Worm (Caenorhabditis elegans) whole organism, L4 larva: ENCODE data around the gene acl-6.

Experiments
- F10B5.3 ChIP-seq: sonication (generic microtip); optimal IDR thresholded peaks from 2 replicates; lab custom pipeline; 2016; ENCODE audit warnings: mild to moderate bottlenecking, missing genetic modification characterization, missing compliant biosample characterization
- F26F4.8 ChIP-seq: fragments of 200-800 bp; sonication (Bioruptor generic); conservative IDR thresholded peaks from 2 replicates; pipeline ENCODE4 v1.3.6; 2022; ENCODE audit warnings: missing genetic modification characterization, missing compliant biosample characterization
- F44E2.7 ChIP-seq: fragments of 200-800 bp; sonication (Bioruptor generic); IDR thresholded peaks from 2 replicates; pipeline ENCODE4 v2.1.2; 2022; ENCODE audit warnings: missing genetic modification characterization, missing compliant biosample characterization
- Y48G9A.11 ChIP-seq: fragments of 200-800 bp; sonication (Bioruptor generic); IDR thresholded peaks from 2 replicates; pipeline ENCODE4 v1.3.6; 2022; ENCODE audit warnings: missing genetic modification reagents, missing genetic modification characterization, missing compliant biosample characterization
- Y5F2A.4 ChIP-seq: fragments of 200-800 bp; sonication (Bioruptor generic); optimal IDR thresholded peaks from 2 replicates; lab custom pipeline; 2018; ENCODE audit warnings: mild to moderate bottlenecking, missing genetic modification characterization, missing compliant biosample characterization
- aha-1 ChIP-seq: fragments of 150-350 bp; peaks from one replicate; lab custom pipeline; 2014; ENCODE audit warnings: missing biosample characterization, missing genetic modification characterization
- aly-2 ChIP-seq: sonication (generic microtip); optimal IDR thresholded peaks from 2 replicates; lab custom pipeline; 2018; ENCODE audit warnings: missing biosample characterization, missing genetic modification characterization
- arid-1 ChIP-seq: fragments of 200-800 bp; sonication (Bioruptor generic); conservative IDR thresholded peaks from 2 replicates; pipeline ENCODE4 v1.3.6; 2022; ENCODE audit warnings: missing genetic modification reagents, missing genetic modification characterization, missing compliant biosample characterization
- attf-4 ChIP-seq: sonication (generic microtip); optimal IDR thresholded peaks from 3 replicates; lab custom pipeline; 2017; ENCODE audit warnings: missing biosample characterization, missing genetic modification characterization
- ceh-62 ChIP-seq: sonication (generic microtip); optimal IDR thresholded peaks from 2 replicates; lab custom pipeline; 2017; ENCODE audit warnings: missing biosample characterization, missing genetic modification characterization
- daf-12 ChIP-seq: fragments of 150-350 bp; optimal IDR thresholded peaks from 2 replicates; lab custom pipeline; 2014; ENCODE audit warnings: missing biosample characterization, missing genetic modification reagents, missing genetic modification characterization
- daf-16 ChIP-seq, 3 experiments: sonication (generic microtip); optimal IDR thresholded peaks; 2 replicates each; lab custom pipeline; 2016 to 2017; ENCODE audit warnings: missing genetic modification characterization in 3 of 3, missing genetic modification reagents in 3 of 3, mild to moderate bottlenecking in 2 of 3, missing compliant biosample characterization in 2 of 3, missing biosample characterization in 1 of 3, moderate library complexity in 1 of 3
- dmd-9 ChIP-seq: fragments of 200-800 bp; sonication (Bioruptor generic); IDR thresholded peaks from 2 replicates; pipeline ENCODE4 v1.3.6; 2022; ENCODE audit warnings: missing genetic modification reagents, missing genetic modification characterization, missing compliant biosample characterization
- dpl-1 ChIP-seq: fragments of 150-350 bp; optimal IDR thresholded peaks from 2 replicates; lab custom pipeline; 2014; ENCODE audit warnings: missing biosample characterization, missing genetic modification reagents, missing genetic modification characterization
- egl-43 ChIP-seq: fragments of 200-800 bp; sonication (Bioruptor generic); IDR thresholded peaks from 2 replicates; pipeline ENCODE4 v1.3.6; 2022; ENCODE audit warnings: missing genetic modification reagents, missing genetic modification characterization, missing compliant biosample characterization
- fkh-10 ChIP-seq: fragments of 150-350 bp; optimal IDR thresholded peaks from 2 replicates; lab custom pipeline; 2014; ENCODE audit warnings: missing biosample characterization, missing genetic modification reagents, missing genetic modification characterization
- lin-1 ChIP-seq: fragments of 200-800 bp; sonication (Bioruptor generic); IDR thresholded peaks from 2 replicates; pipeline ENCODE4 v1.3.6; 2022; ENCODE audit warnings: missing genetic modification reagents, missing genetic modification characterization, missing compliant biosample characterization
- lin-38 ChIP-seq: fragments of 200-800 bp; sonication (Bioruptor generic); IDR thresholded peaks from 2 replicates; pipeline ENCODE4 v1.3.6; 2022; ENCODE audit warnings: missing genetic modification reagents, missing genetic modification characterization, missing compliant biosample characterization
- madf-9 ChIP-seq: fragments of 200-800 bp; sonication (Bioruptor generic); conservative IDR thresholded peaks from 2 replicates; pipeline ENCODE4 v1.3.6; 2022; ENCODE audit warnings: missing genetic modification reagents, missing genetic modification characterization, missing compliant biosample characterization
- mxl-2 ChIP-seq: fragments of 200-800 bp; sonication (Bioruptor generic); conservative IDR thresholded peaks from 2 replicates; pipeline ENCODE4 v1.3.6; 2022; ENCODE audit warnings: missing genetic modification reagents, missing genetic modification characterization, missing compliant biosample characterization
- mxl-3 ChIP-seq: fragments of 200-800 bp; sonication (Bioruptor generic); optimal IDR thresholded peaks from 2 replicates; lab custom pipeline; 2018; ENCODE audit warnings: mild to moderate bottlenecking, missing genetic modification characterization, missing compliant biosample characterization
- nhr-102 ChIP-seq: sonication (generic microtip); optimal IDR thresholded peaks from 2 replicates; lab custom pipeline; 2016; ENCODE audit warnings: mild to moderate bottlenecking, missing genetic modification characterization, moderate library complexity, missing compliant biosample characterization
- nhr-25 ChIP-seq: sonication (generic microtip); optimal IDR thresholded peaks from 2 replicates; lab custom pipeline; 2017; ENCODE audit warnings: missing genetic modification characterization, mild to moderate bottlenecking, missing compliant biosample characterization, antibody characterized with exemption, moderate library complexity, borderline replicate concordance; ENCODE audit not compliant: insufficient read depth
- nhr-41 ChIP-seq: fragments of 200-800 bp; sonication (Bioruptor generic); IDR thresholded peaks from 2 replicates; pipeline ENCODE4 v1.3.6; 2022; ENCODE audit warnings: missing genetic modification reagents, missing genetic modification characterization, missing compliant biosample characterization
- nhr-42 ChIP-seq: fragments of 200-800 bp; sonication (Bioruptor generic); IDR thresholded peaks from 2 replicates; pipeline ENCODE4 v1.3.6; 2022; ENCODE audit warnings: missing genetic modification characterization, missing compliant biosample characterization
- nhr-48 ChIP-seq: sonication (generic microtip); optimal IDR thresholded peaks from 2 replicates; lab custom pipeline; 2016; ENCODE audit warnings: mild to moderate bottlenecking, missing genetic modification characterization, missing compliant biosample characterization
- php-3 ChIP-seq: fragments of 200-800 bp; sonication (Bioruptor generic); IDR thresholded peaks from 2 replicates; pipeline ENCODE4 v1.3.6; 2022; ENCODE audit warnings: missing genetic modification reagents, missing genetic modification characterization, missing compliant biosample characterization
- rbr-2 ChIP-seq: sonication (generic microtip); optimal IDR thresholded peaks from 2 replicates; lab custom pipeline; 2016; ENCODE audit warnings: missing genotype, missing genetic modification characterization, missing compliant biosample characterization
- saeg-2 ChIP-seq: fragments of 200-800 bp; sonication (Bioruptor generic); IDR thresholded peaks from 2 replicates; pipeline ENCODE4 v1.3.6; 2022; ENCODE audit warnings: missing genetic modification reagents, missing genetic modification characterization, missing compliant biosample characterization
- snpc-1.2 ChIP-seq: fragments of 200-800 bp; sonication (Bioruptor generic); IDR thresholded peaks from 2 replicates; pipeline ENCODE4 v1.3.6; 2022; ENCODE audit warnings: missing genetic modification reagents, missing genetic modification characterization, missing compliant biosample characterization
- snpc-4 ChIP-seq: fragments of 150-350 bp; optimal IDR thresholded peaks from 2 replicates; lab custom pipeline; 2014; ENCODE audit warnings: missing biosample characterization, missing genetic modification characterization
- spr-1 ChIP-seq: sonication (generic microtip); optimal IDR thresholded peaks from 2 replicates; lab custom pipeline; 2016; ENCODE audit warnings: mild to moderate bottlenecking, missing genetic modification characterization, missing compliant biosample characterization
- spr-3 ChIP-seq: fragments of 200-800 bp; sonication (Bioruptor generic); optimal IDR thresholded peaks from 2 replicates; lab custom pipeline; 2018; ENCODE audit warnings: mild to moderate bottlenecking, missing genetic modification characterization, missing compliant biosample characterization
- tag-97 ChIP-seq: fragments of 200-800 bp; sonication (Bioruptor generic); IDR thresholded peaks from 2 replicates; pipeline ENCODE4 v1.3.6; 2022; ENCODE audit warnings: missing genetic modification characterization, missing compliant biosample characterization
- unc-62 ChIP-seq, 3 experiments: fragments of 150-350 bp in 1 of 3; sonication (generic microtip); optimal IDR thresholded peaks in 2 of 3; peaks in 1 of 3; 1 replicate in 1 of 3; 2 replicates in 2 of 3; lab custom pipeline; 2014 to 2017; ENCODE audit warnings: missing biosample characterization in 3 of 3, missing genetic modification characterization in 3 of 3, missing genetic modification reagents in 3 of 3, missing genotype in 1 of 3
- zip-2 ChIP-seq: fragments of 150-350 bp; optimal IDR thresholded peaks from 2 replicates; lab custom pipeline; 2014; ENCODE audit warnings: missing biosample characterization, missing genetic modification characterization
- ztf-11 ChIP-seq: fragments of 150-350 bp; optimal IDR thresholded peaks from 2 replicates; lab custom pipeline; 2014; ENCODE audit warnings: missing biosample characterization, missing genetic modification characterization

acl-6 gene

ce11 chrV:5433020-5433419, at the start of gene acl-6 (continued):
- no peak for TF ChIP-seq dmd-9 (GFP tag; lab: Robert Waterston, UW)
- TF ChIP-seq php-3 (GFP tag; lab: Robert Waterston, UW), result peak; percentile 85
- TF ChIP-seq ztf-11 (tag; lab: Kevin White, UChicago), result no peak
- TF ChIP-seq snpc-1.2 (GFP tag; lab: Robert Waterston, UW), result no peak
- TF ChIP-seq daf-16 (GFP tag; optimal IDR thresholded peaks at IDR 0.05; lab: Kevin White, UChicago), result peak in 1 of 2 experiments; percentile 22
- TF ChIP-seq daf-16 (tag; optimal IDR thresholded peaks at IDR 0.05; lab: Kevin White, UChicago), result peak; percentile 85
- TF ChIP-seq lin-1, result 0 out of 2 replicates have a peak, but pooled peaks have one; percentile 34
- TF ChIP-seq daf-12 (tag; lab: Kevin White, UChicago), result no peak
- TF ChIP-seq dpl-1 (GFP tag; lab: Kevin White, UChicago), result peak; percentile 90
- TF ChIP-seq Y48G9A.11 (GFP tag; lab: Robert Waterston, UW), result no peak
- no peak for TF ChIP-seq F44E2.7 (GFP tag; lab: Robert Waterston, UW)
- TF ChIP-seq rbr-2 (tag; lab: Kevin White, UChicago), result peak; percentile 10
- TF ChIP-seq attf-4 (tag; lab: Kevin White, UChicago), result no peak
- TF ChIP-seq F26F4.8 (GFP tag; lab: Robert Waterston, UW), result no peak
- no peak for TF ChIP-seq egl-43 (GFP tag; lab: Robert Waterston, UW)
- TF ChIP-seq mxl-2 (GFP tag; lab: Robert Waterston, UW), result no peak
- no peak for TF ChIP-seq nhr-41
- TF ChIP-seq nhr-48 (tag; lab: Kevin White, UChicago), result peak; percentile 37
- no peak for TF ChIP-seq snpc-4 (tag; lab: Kevin White, UChicago)
- no peak for TF ChIP-seq aly-2
- no peak for TF ChIP-seq zip-2 (tag; lab: Kevin White, UChicago)
- TF ChIP-seq nhr-102 (tag; lab: Kevin White, UChicago), result peak; percentile 34
- no peak for TF ChIP-seq F10B5.3 (tag; lab: Kevin White, UChicago)
- TF ChIP-seq nhr-25 (tag; lab: Kevin White, UChicago), result no peak
- TF ChIP-seq Y5F2A.4 (GFP tag; lab: Kevin White, UChicago), result no peak
- TF ChIP-seq saeg-2 (GFP tag; lab: Robert Waterston, UW), result no peak
- peak; percentile 97 for TF ChIP-seq lin-38 (GFP tag; lab: Robert Waterston, UW)
- TF ChIP-seq madf-9 (GFP tag; lab: Robert Waterston, UW), result no peak

DNA sequence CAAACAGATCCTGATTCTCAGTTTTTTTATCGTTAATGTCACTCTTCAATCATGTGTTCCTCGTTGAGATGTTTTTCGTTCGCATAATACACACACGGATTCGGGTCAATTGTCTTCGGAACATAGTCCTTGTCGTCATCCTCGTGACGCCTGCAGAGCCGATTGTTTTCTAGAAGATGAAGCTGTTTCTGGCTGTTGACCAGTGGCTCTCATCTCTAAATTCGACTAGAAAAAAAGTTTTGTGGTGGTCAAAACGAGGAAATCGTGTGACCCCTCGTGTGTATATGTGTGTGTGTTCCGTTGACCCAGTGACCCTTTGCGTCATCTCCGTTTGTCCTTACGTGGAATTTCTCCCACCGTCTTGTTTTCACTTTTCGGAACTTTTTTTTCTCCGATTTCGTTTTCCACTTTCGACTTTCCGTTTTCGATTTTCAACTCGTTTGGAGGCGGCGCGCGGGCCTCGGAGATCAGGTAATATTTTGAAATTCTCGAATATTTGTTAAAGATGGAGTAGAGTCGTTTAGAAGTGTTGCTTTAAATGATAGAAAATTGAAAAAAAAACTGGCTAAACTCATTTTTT, 47.2 kb upstream of the acl-6 start, which contains the start of gene C35A11.2:
Gene C35A11.2, plus strand, starts transcription at position 386 of the 580 bp plus-strand sequence.
- TF ChIP-seq mxl-3 (GFP tag; lab: Kevin White, UChicago) (peak; percentile 25), nhr-42 (GFP tag; lab: Robert Waterston, UW) (no peak), ceh-62 (tag; lab: Kevin White, UChicago) (no peak), nhr-25 (tag; lab: Kevin White, UChicago) (no peak), daf-12 (tag; lab: Kevin White, UChicago) (no peak), tag-97 (GFP tag; lab: Robert Waterston, UW) (no peak), fkh-10 (GFP tag; lab: Kevin White, UChicago) (no peak), spr-1 (no peak), snpc-1.2 (GFP tag; lab: Robert Waterston, UW) (no peak), unc-62 (GFP tag; optimal IDR thresholded peaks at IDR 0.05 in 1 of 2; lab: Kevin White, UChicago) (peak in 1 of 2 experiments; percentile 94), unc-62 (tag; optimal IDR thresholded peaks at IDR 0.05; lab: Kevin White, UChicago) (no peak), egl-43 (GFP tag; lab: Robert Waterston, UW) (no peak), F10B5.3 (tag; lab: Kevin White, UChicago) (no peak), arid-1 (GFP tag; lab: Robert Waterston, UW) (no peak), spr-3 (GFP tag; lab: Kevin White, UChicago) (no peak), aha-1 (tag; lab: Kevin White, UChicago) (peak; percentile 3)
